Worm (Caenorhabditis elegans) whole organism, L4 larva: ENCODE data around the gene F40G12.6.
"Not testable (repeated sequence)": the region's sequence is repeated elsewhere in the genome, so short reads cannot be mapped to it uniquely, and the experiment has no call there.

ENCODE experiments used
- F10B5.3 ChIP-seq: sonication (generic microtip); optimal IDR thresholded peaks from 2 replicates; lab custom pipeline; 2016; ENCODE audit warnings: mild to moderate bottlenecking, missing genetic modification characterization, missing compliant biosample characterization
- F37D6.2 ChIP-seq: sonication (generic microtip); optimal IDR thresholded peaks from 2 replicates; lab custom pipeline; 2016; ENCODE audit warnings: mild to moderate bottlenecking, missing genetic modification characterization, missing compliant biosample characterization
- Y48G9A.11 ChIP-seq: fragments of 200-800 bp; sonication (Bioruptor generic); IDR thresholded peaks from 2 replicates; pipeline ENCODE4 v1.3.6; 2022; ENCODE audit warnings: missing genetic modification reagents, missing genetic modification characterization, missing compliant biosample characterization
- Y5F2A.4 ChIP-seq: fragments of 200-800 bp; sonication (Bioruptor generic); optimal IDR thresholded peaks from 2 replicates; lab custom pipeline; 2018; ENCODE audit warnings: mild to moderate bottlenecking, missing genetic modification characterization, missing compliant biosample characterization
- aly-2 ChIP-seq: sonication (generic microtip); optimal IDR thresholded peaks from 2 replicates; lab custom pipeline; 2018; ENCODE audit warnings: missing biosample characterization, missing genetic modification characterization
- arid-1 ChIP-seq: fragments of 200-800 bp; sonication (Bioruptor generic); conservative IDR thresholded peaks from 2 replicates; pipeline ENCODE4 v1.3.6; 2022; ENCODE audit warnings: missing genetic modification reagents, missing genetic modification characterization, missing compliant biosample characterization
- ceh-44 ChIP-seq: fragments of 200-800 bp; sonication (Bioruptor generic); IDR thresholded peaks from 2 replicates; pipeline ENCODE4 v1.3.6; 2022; ENCODE audit warnings: missing genetic modification reagents, missing genetic modification characterization, missing compliant biosample characterization
- ceh-82 ChIP-seq: sonication (generic microtip); optimal IDR thresholded peaks from 2 replicates; lab custom pipeline; 2017; ENCODE audit warnings: missing biosample characterization, missing genetic modification characterization
- ces-1 ChIP-seq: fragments of 150-350 bp; sonication (generic microtip); optimal IDR thresholded peaks from 4 replicates; lab custom pipeline; 2014; ENCODE audit warnings: missing biosample characterization, missing genetic modification reagents, missing genetic modification characterization
- daf-12 ChIP-seq: fragments of 150-350 bp; optimal IDR thresholded peaks from 2 replicates; lab custom pipeline; 2014; ENCODE audit warnings: missing biosample characterization, missing genetic modification reagents, missing genetic modification characterization
- dpl-1 ChIP-seq: fragments of 150-350 bp; optimal IDR thresholded peaks from 2 replicates; lab custom pipeline; 2014; ENCODE audit warnings: missing biosample characterization, missing genetic modification reagents, missing genetic modification characterization
- dve-1 ChIP-seq: sonication (generic microtip); optimal IDR thresholded peaks from 2 replicates; lab custom pipeline; 2017; ENCODE audit warnings: antibody characterized with exemption, mild to moderate bottlenecking, missing genetic modification characterization, missing compliant biosample characterization; ENCODE audit not compliant: insufficient read depth
- fos-1 ChIP-seq: fragments of 150-350 bp; optimal IDR thresholded peaks from 2 replicates; lab custom pipeline; 2014; ENCODE audit warnings: missing biosample characterization, missing genetic modification characterization
- hif-1 ChIP-seq, 2 experiments: sonication (generic microtip); optimal IDR thresholded peaks; 2 replicates each; lab custom pipeline; 2016 to 2017; ENCODE audit warnings: missing compliant biosample characterization in 2 of 2, missing genetic modification characterization in 2 of 2, missing genetic modification reagents in 2 of 2, missing genotype in 2 of 2, mild to moderate bottlenecking in 1 of 2
- hlh-30 ChIP-seq: sonication (generic microtip); optimal IDR thresholded peaks from 2 replicates; lab custom pipeline; 2017; ENCODE audit warnings: antibody characterized with exemption, mild to moderate bottlenecking, missing genetic modification characterization, missing compliant biosample characterization; ENCODE audit not compliant: insufficient read depth
- lin-1 ChIP-seq: fragments of 200-800 bp; sonication (Bioruptor generic); IDR thresholded peaks from 2 replicates; pipeline ENCODE4 v1.3.6; 2022; ENCODE audit warnings: missing genetic modification reagents, missing genetic modification characterization, missing compliant biosample characterization
- lin-13 ChIP-seq: fragments of 150-350 bp; optimal IDR thresholded peaks from 2 replicates; lab custom pipeline; 2014; ENCODE audit warnings: missing biosample characterization, missing genetic modification reagents, missing genetic modification characterization
- lin-29 ChIP-seq: fragments of 200-800 bp; sonication (Bioruptor generic); IDR thresholded peaks from 2 replicates; pipeline ENCODE4 v1.3.6; 2022; ENCODE audit warnings: missing genetic modification reagents, missing genetic modification characterization, missing compliant biosample characterization
- lin-39 ChIP-seq: fragments of 150-350 bp; optimal IDR thresholded peaks from 2 replicates; lab custom pipeline; 2014; ENCODE audit warnings: missing biosample characterization, missing genetic modification reagents, missing genetic modification characterization
- madf-9 ChIP-seq: fragments of 200-800 bp; sonication (Bioruptor generic); conservative IDR thresholded peaks from 2 replicates; pipeline ENCODE4 v1.3.6; 2022; ENCODE audit warnings: missing genetic modification reagents, missing genetic modification characterization, missing compliant biosample characterization
- mdt-29 ChIP-seq: fragments of 200-800 bp; sonication (Bioruptor generic); IDR thresholded peaks from 2 replicates; pipeline ENCODE4 v1.3.6; 2022; ENCODE audit warnings: missing genetic modification reagents, missing genetic modification characterization, missing compliant biosample characterization
- nhr-102 ChIP-seq: sonication (generic microtip); optimal IDR thresholded peaks from 2 replicates; lab custom pipeline; 2016; ENCODE audit warnings: mild to moderate bottlenecking, missing genetic modification characterization, moderate library complexity, missing compliant biosample characterization
- nhr-11 ChIP-seq: fragments of 150-350 bp; optimal IDR thresholded peaks from 2 replicates; lab custom pipeline; 2014; ENCODE audit warnings: missing biosample characterization, missing genetic modification characterization
- nhr-28 ChIP-seq: fragments of 150-350 bp; optimal IDR thresholded peaks from 2 replicates; lab custom pipeline; 2014; ENCODE audit warnings: missing biosample characterization, missing genetic modification characterization
- nhr-48 ChIP-seq: sonication (generic microtip); optimal IDR thresholded peaks from 2 replicates; lab custom pipeline; 2016; ENCODE audit warnings: mild to moderate bottlenecking, missing genetic modification characterization, missing compliant biosample characterization
- sdz-12 ChIP-seq: fragments of 200-800 bp; sonication (Bioruptor generic); optimal IDR thresholded peaks from 2 replicates; lab custom pipeline; 2018; ENCODE audit warnings: mild to moderate bottlenecking, missing genetic modification characterization, missing compliant biosample characterization
- set-16 ChIP-seq: fragments of 200-800 bp; sonication (Bioruptor generic); IDR thresholded peaks from 2 replicates; pipeline ENCODE4 v1.3.6; 2022; ENCODE audit warnings: missing genetic modification reagents, missing genetic modification characterization, missing compliant biosample characterization
- skn-1 ChIP-seq: fragments of 150-350 bp; optimal IDR thresholded peaks from 2 replicates; lab custom pipeline; 2014; ENCODE audit warnings: missing biosample characterization, missing genetic modification characterization
- unc-62 ChIP-seq, 3 experiments: fragments of 150-350 bp in 1 of 3; sonication (generic microtip); optimal IDR thresholded peaks in 2 of 3; peaks in 1 of 3; 1 replicate in 1 of 3; 2 replicates in 2 of 3; lab custom pipeline; 2014 to 2017; ENCODE audit warnings: missing biosample characterization in 3 of 3, missing genetic modification characterization in 3 of 3, missing genetic modification reagents in 3 of 3, missing genotype in 1 of 3
- zfp-3 ChIP-seq: fragments of 200-800 bp; sonication (Bioruptor generic); conservative IDR thresholded peaks from 2 replicates; pipeline ENCODE4 v1.3.6; 2022; ENCODE audit warnings: missing genetic modification reagents, missing genetic modification characterization, missing compliant biosample characterization

Gene F40G12.6

DNA sequence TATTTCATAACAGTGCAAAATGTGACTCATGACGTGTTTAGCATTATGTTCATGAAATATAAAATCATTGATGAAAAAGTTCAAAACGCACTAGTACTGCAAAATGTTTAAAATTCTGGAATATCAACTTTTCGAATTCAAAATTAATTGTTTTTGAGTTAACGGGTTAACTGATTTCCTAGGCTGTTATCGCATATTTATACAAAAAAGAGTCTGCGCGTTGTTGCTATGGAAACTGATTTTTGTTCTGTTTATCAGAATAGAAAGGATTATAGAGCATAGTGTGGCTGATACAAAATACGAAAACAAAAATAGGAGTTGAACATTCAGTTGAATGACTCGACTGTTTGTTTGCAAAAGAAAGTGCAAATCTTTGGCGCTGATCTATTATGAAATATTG is 44.7 kb upstream of the F40G12.6 start:
- peak; percentile 29 for TF ChIP-seq nhr-11 (tag; lab: Kevin White, UChicago)
- no peak for TF ChIP-seq Y5F2A.4 (GFP tag; lab: Kevin White, UChicago)

DNA sequence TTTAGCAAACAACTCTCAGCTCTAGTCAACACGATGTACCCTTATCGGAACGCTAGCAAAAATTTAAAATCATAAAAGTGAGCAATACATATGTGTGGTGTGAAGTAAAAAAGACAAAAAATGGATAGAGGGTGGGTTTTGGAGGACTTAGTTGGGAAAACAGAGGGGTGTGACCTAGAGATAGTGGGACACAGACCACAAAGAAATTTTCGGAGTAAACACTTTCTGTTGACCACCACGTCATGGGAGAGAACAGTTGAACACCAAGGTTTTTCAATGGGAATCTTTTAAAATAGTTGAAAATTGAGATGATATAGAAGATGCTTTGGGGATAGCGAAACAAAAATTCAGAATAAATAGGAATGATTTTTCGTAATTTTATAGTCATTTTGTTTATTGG is 44.3 kb upstream of the F40G12.6 start:
- TF ChIP-seq set-16 (GFP tag; lab: Robert Waterston, UW) (no peak), lin-29 (GFP tag; lab: Robert Waterston, UW) (no peak), dve-1 (no peak), hlh-30 (tag; lab: Kevin White, UChicago) (peak; percentile 47), nhr-28 (peak; percentile 20)

DNA sequence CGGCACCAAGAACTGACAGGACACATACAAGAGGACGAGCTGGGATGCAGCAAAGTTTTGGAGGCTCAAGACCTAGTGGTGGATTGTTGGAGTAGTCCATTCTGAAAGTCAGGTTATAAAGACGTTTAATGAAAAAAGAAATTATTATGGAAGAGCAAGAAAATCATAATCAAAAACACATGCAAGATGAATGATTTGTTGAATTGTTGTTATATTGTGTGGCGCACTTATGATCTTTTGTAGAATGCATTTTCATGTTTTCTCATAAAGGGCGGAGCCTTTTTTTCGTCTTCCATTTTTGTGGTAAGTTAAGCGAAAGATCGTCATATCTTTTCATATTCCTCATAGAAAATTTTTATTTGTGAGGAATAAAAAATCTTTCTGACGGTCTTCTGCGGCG is 43.6 kb upstream of the F40G12.6 start, which contains the start of gene F47B8.2:
Gene F47B8.2, minus strand, starts transcription at position 101 of the 400 bp plus-strand sequence.
- no peak for TF ChIP-seq lin-39 (tag; lab: Kevin White, UChicago)

DNA sequence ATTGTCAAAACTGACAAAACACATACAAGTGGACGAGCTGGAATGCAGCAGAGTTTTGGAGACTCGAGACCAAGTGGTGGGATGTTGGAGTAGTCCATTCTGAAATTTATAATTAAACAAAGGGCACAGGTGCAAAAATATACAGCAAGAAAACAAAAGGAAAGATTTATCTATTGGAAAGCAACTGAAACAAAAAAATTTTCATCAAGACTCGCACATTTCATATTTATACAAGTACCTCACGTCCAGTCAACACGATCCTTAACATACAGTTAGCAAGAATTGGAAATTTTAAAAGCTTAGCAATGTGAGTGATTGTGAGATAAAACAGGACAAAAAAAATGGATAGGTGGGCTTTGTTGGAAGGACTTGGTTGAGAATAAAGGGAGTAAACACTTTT is 41.3 kb upstream of the F40G12.6 start, which contains the start of gene F47B8.1:
Gene F47B8.1, minus strand, starts transcription at position 101 of the 400 bp plus-strand sequence.
- TF ChIP-seq mdt-29 (GFP tag; lab: Robert Waterston, UW) (no peak), unc-62 (GFP tag; optimal IDR thresholded peaks at IDR 0.05 in 1 of 2; lab: Kevin White, UChicago) (peak in 1 of 2 experiments; percentile 19), unc-62 (tag; optimal IDR thresholded peaks at IDR 0.05; lab: Kevin White, UChicago) (no peak)

DNA sequence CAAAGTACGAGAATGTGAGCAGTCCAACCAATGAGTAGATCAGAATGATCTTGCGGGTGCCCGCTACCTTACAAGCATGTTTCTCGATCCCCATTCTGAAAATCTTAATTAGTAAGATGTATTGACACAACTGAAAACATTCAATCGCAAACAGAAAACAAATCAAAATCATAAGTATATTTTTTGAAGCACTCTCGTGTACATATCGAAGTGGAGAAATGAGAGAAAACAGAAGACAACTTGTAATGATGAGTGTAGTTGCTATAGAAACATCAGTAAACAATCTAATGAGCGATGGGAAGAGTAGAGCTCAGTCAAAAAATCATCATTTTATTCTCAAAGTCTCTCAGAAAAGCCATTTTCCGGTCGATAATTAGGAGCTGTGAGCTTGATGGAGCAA is 39.8 kb upstream of the F40G12.6 start, which contains the start of gene F14D7.8:
Gene F14D7.8, minus strand, starts transcription at position 101 of the 400 bp plus-strand sequence.
- no peak for TF ChIP-seq lin-1 (GFP tag; lab: Robert Waterston, UW)
- TF ChIP-seq, all 104 proteins: peak for 0

DNA sequence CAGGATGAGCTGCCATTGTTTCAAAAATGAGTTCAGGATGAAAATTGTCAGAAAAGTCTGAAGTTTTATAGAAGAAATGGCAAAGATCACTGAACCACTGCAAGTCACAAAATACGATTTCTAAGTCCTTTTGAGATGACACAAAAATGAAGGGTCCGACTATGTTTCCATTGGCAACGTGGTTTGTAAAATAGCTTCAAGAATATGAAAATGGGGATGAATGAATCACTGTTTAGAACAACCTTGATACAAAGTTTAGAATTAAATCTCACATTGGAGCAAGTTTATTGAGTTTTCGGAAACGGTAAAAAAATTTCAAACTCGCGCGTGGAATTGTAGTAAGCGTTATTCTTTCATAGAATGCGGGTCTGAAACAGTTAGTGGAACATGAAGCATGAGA is 38.2 kb upstream of the F40G12.6 start, which contains the start of gene ddn-3:
Gene ddn-3, minus strand, starts transcription at position 101 of the 400 bp plus-strand sequence.
- TF ChIP-seq ceh-44 (GFP tag; lab: Robert Waterston, UW) (no peak), lin-1 (GFP tag; lab: Robert Waterston, UW) (no peak), daf-12 (tag; lab: Kevin White, UChicago) (no peak), F37D6.2 (no peak), ces-1 (GFP tag; lab: Kevin White, UChicago) (no peak), fos-1 (tag; lab: Kevin White, UChicago) (no peak), nhr-28 (no peak), nhr-102 (tag; lab: Kevin White, UChicago) (no peak), ceh-82 (tag; lab: Kevin White, UChicago) (no peak), sdz-12 (GFP tag; lab: Kevin White, UChicago) (no peak), F10B5.3 (tag; lab: Kevin White, UChicago) (no peak), Y5F2A.4 (GFP tag; lab: Kevin White, UChicago) (no peak), zfp-3 (GFP tag; lab: Robert Waterston, UW) (no peak), aly-2 (tag; lab: Kevin White, UChicago) (no peak), dpl-1 (GFP tag; lab: Kevin White, UChicago) (no peak), madf-9 (GFP tag; lab: Robert Waterston, UW) (no peak), Y48G9A.11 (GFP tag; lab: Robert Waterston, UW) (no peak), lin-13 (GFP tag; lab: Kevin White, UChicago) (no peak), nhr-48 (no peak)

DNA sequence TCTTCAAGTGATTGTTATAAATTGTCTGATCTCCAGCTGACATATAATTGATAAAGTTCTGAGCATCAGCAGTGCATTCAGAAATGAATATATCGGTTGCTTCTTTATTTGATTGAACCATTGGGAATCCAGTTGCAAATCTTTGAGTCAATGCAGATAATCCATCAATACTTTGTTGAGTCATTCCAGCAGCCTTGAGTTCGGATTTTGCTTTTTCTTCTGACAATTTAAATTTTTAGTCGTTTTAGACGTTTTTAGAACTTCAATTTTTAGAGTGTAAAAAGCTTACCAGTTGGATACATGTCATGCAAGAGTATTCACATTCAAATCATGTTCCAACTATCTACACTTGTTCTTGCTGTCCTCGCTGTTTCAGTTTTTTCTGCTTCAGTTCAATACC is 36.7 kb upstream of the F40G12.6 start, which contains the start of gene F14D7.14:
Gene F14D7.14, plus strand, starts transcription at position 301 of the 400 bp plus-strand sequence.
- TF ChIP-seq arid-1 (GFP tag; lab: Robert Waterston, UW); hif-1 (tag; optimal IDR thresholded peaks at IDR 0.05; lab: Kevin White, UChicago); skn-1: not testable (repeated sequence)
